Fruit fly (Drosophila melanogaster) whole organism, larva: ENCODE data around the gene CAH7.

Experiments
- noc ChIP-seq: fragments of 200-800 bp; sonication (Bioruptor generic); optimal IDR thresholded peaks from 3 replicates; lab custom pipeline; 2019; ENCODE audit warnings: missing biosample characterization, mild to moderate bottlenecking, missing genetic modification characterization, moderate library complexity

Gene CAH7

dm6 chr3R:10112195-10112594, at the start of gene CAH7:
Gene CAH7 (plus strand): TSS chr3R:10112237.
- no peak for TF ChIP-seq noc (tag; lab: Kevin White, UChicago)

dm6 chr3R:10062324-10062723, 49.7 kb upstream of the CAH7 start, which contains the start of gene CG33630:
Gene CG33630 (plus strand): TSS chr3R:10062624.
- no peak for TF ChIP-seq noc (tag; lab: Kevin White, UChicago)

dm6 chr3R:10063707-10064106, 48.3 kb upstream of the CAH7 start, which contains the start of gene CG33631:
Gene CG33631 (plus strand): TSS chr3R:10064007.
- TF ChIP-seq noc (tag; lab: Kevin White, UChicago) = no peak

- no peak for TF ChIP-seq noc (tag; lab: Kevin White, UChicago)
Observed at dm6 chr3R:10066470-10066869, 45.6 kb upstream of the CAH7 start, which contains the start of gene CG33783. Gene CG33783 (plus strand): TSS chr3R:10066770.

dm6 chr3R:10067605-10068004, 44.4 kb upstream of the CAH7 start, which contains the start of gene CG33784:
Gene CG33784 (plus strand): TSS chr3R:10067905.
- TF ChIP-seq noc (tag; lab: Kevin White, UChicago) = no peak

- TF ChIP-seq noc (tag; lab: Kevin White, UChicago) = no peak
Observed at dm6 chr3R:10068780-10069179, 43.3 kb upstream of the CAH7 start.

- no peak for TF ChIP-seq noc (tag; lab: Kevin White, UChicago)
Observed at dm6 chr3R:10070195-10070594, 41.8 kb upstream of the CAH7 start.

- TF ChIP-seq noc (tag; lab: Kevin White, UChicago) = no peak
Observed at dm6 chr3R:10070817-10071216, 41.2 kb upstream of the CAH7 start, which contains the start of gene nerfin-2. Gene nerfin-2 (plus strand): TSS chr3R:10071117.

- no peak for TF ChIP-seq noc (tag; lab: Kevin White, UChicago)
Observed at dm6 chr3R:10075323-10075788, 36.7 kb upstream of the CAH7 start, which contains the start of gene Alp13. Gene Alp13 (minus strand): TSS chr3R:10075373.

dm6 chr3R:10076665-10077064, 35.4 kb upstream of the CAH7 start:
- TF ChIP-seq noc (tag; lab: Kevin White, UChicago) = no peak

dm6 chr3R:10078468-10079143, 33.4 kb upstream of the CAH7 start:
- no peak for TF ChIP-seq noc (tag; lab: Kevin White, UChicago)

- TF ChIP-seq noc (tag; lab: Kevin White, UChicago) = no peak
Observed at dm6 chr3R:10079267-10079987, 32.6 kb upstream of the CAH7 start.

- TF ChIP-seq noc (tag; lab: Kevin White, UChicago) = no peak
Observed at dm6 chr3R:10080699-10081098, 31.3 kb upstream of the CAH7 start.

dm6 chr3R:10081469-10082111, 30.4 kb upstream of the CAH7 start:
- TF ChIP-seq noc (tag; lab: Kevin White, UChicago) = no peak

- TF ChIP-seq noc (tag; lab: Kevin White, UChicago) = no peak
Observed at dm6 chr3R:10082549-10083075, 29.4 kb upstream of the CAH7 start.

dm6 chr3R:10083077-10083476, 29.0 kb upstream of the CAH7 start:
- TF ChIP-seq noc (tag; lab: Kevin White, UChicago) = no peak
